Worm (Caenorhabditis elegans) whole organism, L1 larva: ENCODE results near the gene T01B6.1.

Experiments used
- C16A3.4 ChIP-seq: fragments of 150-350 bp; optimal IDR thresholded peaks from 2 replicates; lab custom pipeline; 2014; ENCODE audit warnings: missing biosample characterization, missing genetic modification characterization
- C34B4.2 ChIP-seq: sonication (generic microtip); optimal IDR thresholded peaks from 2 replicates; lab custom pipeline; 2017; ENCODE audit warnings: mild to moderate bottlenecking, missing genetic modification characterization, missing compliant biosample characterization
- F16B12.6 ChIP-seq: fragments of 150-350 bp; optimal IDR thresholded peaks from 2 replicates; lab custom pipeline; 2014; ENCODE audit warnings: missing biosample characterization, missing genetic modification characterization
- aha-1 ChIP-seq: fragments of 150-350 bp; optimal IDR thresholded peaks from 2 replicates; lab custom pipeline; 2014; ENCODE audit warnings: missing biosample characterization, missing genetic modification characterization
- aly-2 ChIP-seq: fragments of 150-350 bp; optimal IDR thresholded peaks from 2 replicates; lab custom pipeline; 2014; ENCODE audit warnings: missing biosample characterization, missing genetic modification characterization
- ceh-8 ChIP-seq: fragments of 200-800 bp; sonication (Bioruptor generic); optimal IDR thresholded peaks from 2 replicates; lab custom pipeline; 2018; ENCODE audit warnings: mild to moderate bottlenecking, missing genetic modification characterization, moderate library complexity, missing compliant biosample characterization
- ceh-90 ChIP-seq: sonication (generic microtip); optimal IDR thresholded peaks from 2 replicates; lab custom pipeline; 2016; ENCODE audit warnings: missing genetic modification characterization, missing compliant biosample characterization
- dsc-1 ChIP-seq: sonication (generic microtip); optimal IDR thresholded peaks from 2 replicates; lab custom pipeline; 2016; ENCODE audit warnings: mild to moderate bottlenecking, missing genetic modification characterization, missing compliant biosample characterization
- efl-1 ChIP-seq, 4 experiments: fragments of 150-350 bp; optimal IDR thresholded peaks in 3 of 4; peaks in 1 of 4; 1 replicate in 1 of 4; 2 replicates in 3 of 4; lab custom pipeline; 2014; ENCODE audit warnings: missing biosample characterization in 2 of 4, missing genetic modification characterization in 2 of 4, missing genetic modification reagents in 2 of 4
- efl-3 ChIP-seq: fragments of 200-800 bp; sonication (Bioruptor generic); optimal IDR thresholded peaks from 2 replicates; lab custom pipeline; 2018; ENCODE audit warnings: mild to moderate bottlenecking, missing genetic modification characterization, missing compliant biosample characterization
- egl-13 ChIP-seq: sonication (generic microtip); optimal IDR thresholded peaks from 2 replicates; lab custom pipeline; 2016; ENCODE audit warnings: missing genotype, missing genetic modification reagents, missing genetic modification characterization, missing compliant biosample characterization
- egl-27 ChIP-seq, 2 experiments: fragments of 150-350 bp in 1 of 2; sonication (generic microtip); optimal IDR thresholded peaks; 3 replicates each; lab custom pipeline; 2017 to 2018; ENCODE audit warnings: missing biosample characterization in 2 of 2, missing genetic modification characterization in 2 of 2, missing genetic modification reagents in 2 of 2
- elt-3 ChIP-seq, 6 experiments: fragments of 150-350 bp in 1 of 6; sonication (generic microtip); optimal IDR thresholded peaks; 2 replicates each; lab custom pipeline; 2017 to 2018; ENCODE audit warnings: missing biosample characterization in 6 of 6, missing genetic modification characterization in 6 of 6, inconsistent platforms in 1 of 6
- ets-5 ChIP-seq: fragments of 200-800 bp; sonication (Bioruptor generic); IDR thresholded peaks from 2 replicates; pipeline ENCODE4 v1.3.6; 2022; ENCODE audit warnings: missing genetic modification characterization, missing compliant biosample characterization
- fkh-10 ChIP-seq: sonication (generic microtip); optimal IDR thresholded peaks from 2 replicates; lab custom pipeline; 2017; ENCODE audit warnings: missing biosample characterization, missing genetic modification reagents, missing genetic modification characterization
- fkh-8 ChIP-seq: sonication (generic microtip); optimal IDR thresholded peaks from 2 replicates; lab custom pipeline; 2016; ENCODE audit warnings: mild to moderate bottlenecking, missing genetic modification characterization, missing compliant biosample characterization
- grh-1 ChIP-seq: fragments of 200-800 bp; sonication (Bioruptor generic); IDR thresholded peaks from 2 replicates; pipeline ENCODE4 v1.3.6; 2022; ENCODE audit warnings: missing genetic modification reagents, missing genetic modification characterization, missing compliant biosample characterization
- irx-1 ChIP-seq: sonication (generic microtip); optimal IDR thresholded peaks from 2 replicates; lab custom pipeline; 2016; ENCODE audit warnings: missing genetic modification characterization, missing compliant biosample characterization
- isw-1 ChIP-seq: fragments of 200-800 bp; sonication (Bioruptor generic); IDR thresholded peaks from 2 replicates; pipeline ENCODE4 v1.3.6; 2022; ENCODE audit warnings: missing genetic modification characterization, missing compliant biosample characterization
- lin-13 ChIP-seq: fragments of 150-350 bp; optimal IDR thresholded peaks from 2 replicates; lab custom pipeline; 2014; ENCODE audit warnings: missing biosample characterization, missing genetic modification reagents, missing genetic modification characterization
- lin-14 ChIP-seq: fragments of 200-800 bp; sonication (Bioruptor generic); optimal IDR thresholded peaks from 2 replicates; lab custom pipeline; 2018; ENCODE audit warnings: mild to moderate bottlenecking, missing genetic modification characterization, moderate library complexity, missing compliant biosample characterization
- lin-15B ChIP-seq: fragments of 150-350 bp; sonication (generic microtip); optimal IDR thresholded peaks from 3 replicates; lab custom pipeline; 2014; ENCODE audit warnings: missing biosample characterization, missing genetic modification characterization
- lin-35 ChIP-seq, 2 experiments: fragments of 150-350 bp; optimal IDR thresholded peaks; 2 replicates each; lab custom pipeline; 2014; ENCODE audit warnings: missing biosample characterization in 2 of 2, missing genetic modification characterization in 2 of 2, missing genetic modification reagents in 2 of 2
- lin-39 ChIP-seq: fragments of 150-350 bp; optimal IDR thresholded peaks from 2 replicates; lab custom pipeline; 2014; ENCODE audit warnings: missing biosample characterization, missing genetic modification reagents, missing genetic modification characterization
- lir-3 ChIP-seq: sonication (generic microtip); optimal IDR thresholded peaks from 2 replicates; lab custom pipeline; 2016; ENCODE audit warnings: mild to moderate bottlenecking, missing genetic modification characterization, moderate library complexity, missing compliant biosample characterization; ENCODE audit not compliant: poor library complexity
- lsy-2 ChIP-seq, 2 experiments: fragments of 150-350 bp; optimal IDR thresholded peaks; 2 replicates each; lab custom pipeline; 2014; ENCODE audit warnings: missing biosample characterization in 2 of 2, missing genetic modification characterization in 2 of 2
- mab-9 ChIP-seq: fragments of 200-800 bp; sonication (Bioruptor generic); IDR thresholded peaks from 2 replicates; pipeline ENCODE4 v1.3.6; 2022; ENCODE audit warnings: missing genetic modification reagents, missing genetic modification characterization, missing compliant biosample characterization
- mdl-1 ChIP-seq, 2 experiments: fragments of 150-350 bp; optimal IDR thresholded peaks; 2 replicates each; lab custom pipeline; 2014 to 2017; ENCODE audit warnings: missing biosample characterization in 2 of 2, missing genetic modification characterization in 2 of 2, inconsistent platforms in 1 of 2
- mef-2 ChIP-seq: fragments of 150-350 bp; optimal IDR thresholded peaks from 2 replicates; lab custom pipeline; 2014; ENCODE audit warnings: missing biosample characterization, missing genetic modification characterization
- nhr-11 ChIP-seq: fragments of 150-350 bp; optimal IDR thresholded peaks from 2 replicates; lab custom pipeline; 2014; ENCODE audit warnings: missing biosample characterization, missing genetic modification characterization
- nhr-12 ChIP-seq: sonication (generic microtip); optimal IDR thresholded peaks from 2 replicates; lab custom pipeline; 2017; ENCODE audit warnings: missing biosample characterization, missing genetic modification characterization
- nhr-19 ChIP-seq: fragments of 200-800 bp; sonication (Bioruptor generic); conservative IDR thresholded peaks from 2 replicates; pipeline ENCODE4 v1.3.6; 2022; ENCODE audit warnings: missing genetic modification characterization, missing compliant biosample characterization
- nhr-20 ChIP-seq: sonication (generic microtip); optimal IDR thresholded peaks from 2 replicates; lab custom pipeline; 2016; ENCODE audit warnings: mild to moderate bottlenecking, missing genetic modification characterization, missing compliant biosample characterization
- nhr-71 ChIP-seq: sonication (generic microtip); optimal IDR thresholded peaks from 2 replicates; lab custom pipeline; 2016; ENCODE audit warnings: mild to moderate bottlenecking, missing genetic modification characterization, moderate library complexity, missing compliant biosample characterization
- nhr-76 ChIP-seq: sonication (generic microtip); optimal IDR thresholded peaks from 2 replicates; lab custom pipeline; 2017; ENCODE audit warnings: missing biosample characterization, missing genetic modification characterization
- nhr-77 ChIP-seq: fragments of 150-350 bp; optimal IDR thresholded peaks from 2 replicates; lab custom pipeline; 2014; ENCODE audit warnings: missing biosample characterization, missing genetic modification characterization
- nhr-84 ChIP-seq: sonication (generic microtip); optimal IDR thresholded peaks from 2 replicates; lab custom pipeline; 2017; ENCODE audit warnings: missing biosample characterization, missing genetic modification characterization
- nhr-90 ChIP-seq: sonication (generic microtip); optimal IDR thresholded peaks from 2 replicates; lab custom pipeline; 2016; ENCODE audit warnings: mild to moderate bottlenecking, missing genetic modification characterization, missing compliant biosample characterization; ENCODE audit not compliant: poor library complexity
- rnt-1 ChIP-seq: sonication (generic microtip); optimal IDR thresholded peaks from 2 replicates; lab custom pipeline; 2016; ENCODE audit warnings: mild to moderate bottlenecking, missing genetic modification characterization, moderate library complexity, missing compliant biosample characterization
- snpc-4 ChIP-seq: fragments of 150-350 bp; optimal IDR thresholded peaks from 2 replicates; lab custom pipeline; 2014; ENCODE audit warnings: missing biosample characterization, missing genetic modification characterization
- snu-23 ChIP-seq: sonication (generic microtip); optimal IDR thresholded peaks from 2 replicates; lab custom pipeline; 2016; ENCODE audit warnings: missing genetic modification characterization, missing compliant biosample characterization
- sptf-1 ChIP-seq: fragments of 150-350 bp; optimal IDR thresholded peaks from 2 replicates; lab custom pipeline; 2014; ENCODE audit warnings: missing biosample characterization, missing genetic modification characterization
- swsn-7 ChIP-seq: sonication (generic microtip); optimal IDR thresholded peaks from 2 replicates; lab custom pipeline; 2016; ENCODE audit warnings: missing genetic modification characterization, missing compliant biosample characterization
- tbx-2 ChIP-seq: sonication (generic microtip); optimal IDR thresholded peaks from 2 replicates; lab custom pipeline; 2016; ENCODE audit warnings: missing genetic modification characterization, missing compliant biosample characterization
- unc-98 ChIP-seq: fragments of 200-800 bp; sonication (Bioruptor generic); IDR thresholded peaks from 2 replicates; pipeline ENCODE4 v1.3.6; 2022; ENCODE audit warnings: missing genetic modification characterization, missing compliant biosample characterization
- vab-15 ChIP-seq: sonication (generic microtip); optimal IDR thresholded peaks from 2 replicates; lab custom pipeline; 2017; ENCODE audit warnings: missing genotype, mild to moderate bottlenecking, missing genetic modification characterization, missing compliant biosample characterization
- xbp-1 ChIP-seq: sonication (generic microtip); optimal IDR thresholded peaks from 2 replicates; lab custom pipeline; 2016; ENCODE audit warnings: missing genetic modification characterization, missing compliant biosample characterization
- zag-1 ChIP-seq: fragments of 150-350 bp; optimal IDR thresholded peaks from 2 replicates; lab custom pipeline; 2014; ENCODE audit warnings: missing biosample characterization, missing genetic modification characterization
- zip-4 ChIP-seq: fragments of 200-800 bp; sonication (Bioruptor generic); optimal IDR thresholded peaks from 2 replicates; lab custom pipeline; 2018; ENCODE audit warnings: mild to moderate bottlenecking, missing genetic modification characterization, moderate library complexity, missing compliant biosample characterization
- ztf-11 ChIP-seq, 2 experiments: sonication (generic microtip); optimal IDR thresholded peaks; 2 replicates each; lab custom pipeline; 2016 to 2017; ENCODE audit warnings: missing genetic modification characterization in 2 of 2, missing biosample characterization in 1 of 2, missing compliant biosample characterization in 1 of 2
- ztf-4 ChIP-seq: fragments of 150-350 bp; optimal IDR thresholded peaks from 2 replicates; lab custom pipeline; 2014; ENCODE audit warnings: missing biosample characterization, missing genetic modification characterization

T01B6.1 gene

DNA sequence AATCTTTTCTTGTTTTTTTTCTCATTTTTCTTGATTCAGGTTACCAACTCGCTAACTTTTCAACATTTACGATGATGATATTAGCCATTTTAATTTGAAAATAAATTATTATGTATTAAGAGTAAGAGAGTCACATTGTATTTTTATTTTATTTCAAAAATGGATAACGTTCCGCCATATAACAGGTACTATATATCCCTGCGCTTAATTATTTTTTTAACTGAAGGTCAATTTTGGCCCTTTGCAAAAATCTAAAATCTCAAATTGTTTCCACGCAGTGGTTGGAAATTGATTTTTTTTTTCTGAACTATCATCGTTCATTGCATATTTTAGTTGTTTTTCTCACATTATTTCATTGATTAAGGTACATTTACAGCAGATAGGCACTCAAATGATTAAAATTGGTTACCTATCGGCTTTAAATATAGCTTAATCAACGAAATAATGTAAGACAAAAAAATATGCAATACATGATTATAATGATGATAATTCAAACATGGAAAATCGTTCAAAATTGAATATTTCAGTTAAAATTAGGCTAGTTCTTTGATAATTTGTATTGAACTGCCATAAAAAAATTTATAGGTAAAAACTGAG is 29.3 kb downstream of the T01B6.1 start:
- TF ChIP-seq ceh-8 (GFP tag; lab: Kevin White, UChicago) (peak; percentile 88), ceh-90 (tag; lab: Kevin White, UChicago) (no peak), grh-1 (GFP tag; lab: Robert Waterston, UW) (peak; percentile 82), nhr-77 (tag; lab: Kevin White, UChicago) (peak; percentile 85), mdl-1 (tag; optimal IDR thresholded peaks at IDR 0.05; lab: Kevin White, UChicago) (peak in 1 of 2 experiments; percentile 23), lin-39 (tag; lab: Kevin White, UChicago) (peak; percentile 86), snu-23 (peak; percentile 95), xbp-1 (tag; lab: Kevin White, UChicago) (peak; percentile 73), isw-1 (GFP tag; lab: Robert Waterston, UW) (peak; percentile 48), F16B12.6 (tag; lab: Kevin White, UChicago) (no peak), nhr-84 (tag; lab: Kevin White, UChicago) (no peak), efl-3 (GFP tag; lab: Kevin White, UChicago) (peak; percentile 72), nhr-76 (tag; lab: Kevin White, UChicago) (no peak), swsn-7 (tag; lab: Kevin White, UChicago) (peak; percentile 79), zip-4 (GFP tag; lab: Kevin White, UChicago) (peak; percentile 65), mef-2 (tag; lab: Kevin White, UChicago) (no peak), snpc-4 (peak; percentile 67), nhr-11 (peak; percentile 96), egl-27 (tag; optimal IDR thresholded peaks at IDR 0.05; lab: Kevin White, UChicago) (no peak), nhr-20 (peak; percentile 87), tbx-2 (tag; lab: Kevin White, UChicago) (peak; percentile 83), irx-1 (tag; lab: Kevin White, UChicago) (peak; percentile 85), nhr-71 (tag; lab: Kevin White, UChicago) (peak; percentile 91), C34B4.2 (tag; lab: Kevin White, UChicago) (no peak), aha-1 (tag; lab: Kevin White, UChicago) (no peak), unc-98 (GFP tag; lab: Robert Waterston, UW) (no peak), lin-13 (peak; percentile 85), sptf-1 (tag; lab: Kevin White, UChicago) (no peak), mab-9 (GFP tag; lab: Robert Waterston, UW) (peak; percentile 69; the same call in 1 of the 2 replicates), ztf-4 (tag; lab: Kevin White, UChicago) (peak; percentile 81), lir-3 (tag; lab: Kevin White, UChicago) (peak; percentile 70), lin-14 (GFP tag; lab: Kevin White, UChicago) (peak; percentile 85), lsy-2 (tag; optimal IDR thresholded peaks at IDR 0.05; lab: Kevin White, UChicago) (peak; percentile 87 to 88), nhr-19 (GFP tag; lab: Robert Waterston, UW) (peak; percentile 88), nhr-90 (tag; lab: Kevin White, UChicago) (peak; percentile 97), nhr-12 (tag; lab: Kevin White, UChicago) (peak; percentile 44), zag-1 (tag; lab: Kevin White, UChicago) (no peak), egl-13 (tag; lab: Kevin White, UChicago) (peak; percentile 61), ztf-11 (tag; optimal IDR thresholded peaks at IDR 0.05; lab: Kevin White, UChicago) (peak in 1 of 2 experiments; percentile 50), fkh-10 (GFP tag; lab: Kevin White, UChicago) (peak; percentile 78), C16A3.4 (tag; lab: Kevin White, UChicago) (peak; percentile 85), vab-15 (tag; lab: Kevin White, UChicago) (no peak), elt-3 (tag; optimal IDR thresholded peaks at IDR 0.05; lab: Kevin White, UChicago) (peak in 5 of 6 experiments; percentile 32 to 96 (median 77)), efl-1 (optimal IDR thresholded peaks at IDR 0.05; lab: Kevin White, UChicago) (peak; percentile 55 to 62), efl-1 (GFP tag; optimal IDR thresholded peaks at IDR 0.05 in 1 of 2; lab: Kevin White, UChicago) (peak in 1 of 2 experiments; percentile 94), dsc-1 (tag; lab: Kevin White, UChicago) (peak; percentile 59), ets-5 (GFP tag; lab: Robert Waterston, UW) (no peak), aly-2 (peak; percentile 50), rnt-1 (peak; percentile 68), lin-15B (tag; lab: Kevin White, UChicago) (no peak), fkh-8 (tag; lab: Kevin White, UChicago) (peak; percentile 89), lin-35 (GFP tag; optimal IDR thresholded peaks at IDR 0.05; lab: Kevin White, UChicago) (peak; percentile 24 to 81)
